Fruit fly (Drosophila melanogaster): ENCODE measurements around the gene TfIIEbeta.

The TfIIEbeta gene

dm6 chr3L:4269920-4270319 lies 16.9 kb upstream of the TfIIEbeta start (continued):
- peak; percentile 83 for TF ChIP-seq PHDP (tag; optimal IDR thresholded peaks at IDR 0.05)
- TF ChIP-seq H2.0 (GFP tag; IDR thresholded peaks at IDR 0.05) = peak; percentile 20; the same call in 1 of the 2 replicates
- peak; percentile 37 for TF ChIP-seq Med (GFP tag)
- peak; percentile 20; the same call in 1 of the 2 replicates for TF ChIP-seq CG31224 (GFP tag; IDR thresholded peaks at IDR 0.05)
- no peak for TF ChIP-seq pb (GFP tag; optimal IDR thresholded peaks at IDR 0.05)
- peak; percentile 56 for TF ChIP-seq CG5180 (GFP tag; optimal IDR thresholded peaks at IDR 0.05)
- no peak for TF ChIP-seq CG1647 (GFP tag; optimal IDR thresholded peaks at IDR 0.05)
- TF ChIP-seq sqz (GFP tag; optimal IDR thresholded peaks at IDR 0.05) = peak; percentile 44
- TF ChIP-seq ewg (GFP tag; optimal IDR thresholded peaks at IDR 0.05) = peak; percentile 46
- peak; percentile 74 for TF ChIP-seq stc (GFP tag; IDR thresholded peaks at IDR 0.05)
- TF ChIP-seq CG18619 (GFP tag; optimal IDR thresholded peaks at IDR 0.05) = peak; percentile 17
- TF ChIP-seq Blimp-1 (GFP tag; optimal IDR thresholded peaks at IDR 0.05) = peak; percentile 74
- peak; percentile 75 for TF ChIP-seq lbe (GFP tag; optimal IDR thresholded peaks at IDR 0.05)
- TF ChIP-seq ind (GFP tag; optimal IDR thresholded peaks at IDR 0.05) = peak; percentile 60
- TF ChIP-seq CG17361 (GFP tag; IDR thresholded peaks at IDR 0.05) = peak; percentile 86
- TF ChIP-seq stwl (tag; optimal IDR thresholded peaks at IDR 0.05) = no peak
- peak; percentile 79 for TF ChIP-seq Fer1 (GFP tag; optimal IDR thresholded peaks at IDR 0.05)
- no peak for TF ChIP-seq repo (GFP tag; optimal IDR thresholded peaks at IDR 0.05)
- TF ChIP-seq ara (GFP tag; IDR thresholded peaks at IDR 0.05) = peak; percentile 75
- TF ChIP-seq toy (GFP tag; IDR thresholded peaks at IDR 0.05) = no peak
- peak; percentile 57 for TF ChIP-seq CG9727 (GFP tag; optimal IDR thresholded peaks at IDR 0.05)
- no peak for TF ChIP-seq MESR4 (GFP tag; optimal IDR thresholded peaks at IDR 0.05)
- peak; percentile 15 for TF ChIP-seq MTF-1 (GFP tag; optimal IDR thresholded peaks at IDR 0.05; ENCODE audit: borderline replicate concordance)
- TF ChIP-seq scrt (GFP tag; optimal IDR thresholded peaks at IDR 0.05) = peak; percentile 58
- TF ChIP-seq Hand (GFP tag; optimal IDR thresholded peaks at IDR 0.05) = peak; percentile 35
- peak; percentile 49 for TF ChIP-seq CG6765 (GFP tag; optimal IDR thresholded peaks at IDR 0.05)
- TF ChIP-seq CG18011 (GFP tag; optimal IDR thresholded peaks at IDR 0.05) = peak; percentile 32
- peak; percentile 81 for TF ChIP-seq CG17359 (tag; optimal IDR thresholded peaks at IDR 0.05)
- 0 out of 3 replicates have a peak, but pooled peaks have one; percentile 28 for TF ChIP-seq CG11456 (GFP tag; IDR thresholded peaks at IDR 0.05)
- no peak for TF ChIP-seq ham (GFP tag; IDR thresholded peaks at IDR 0.05)
- TF ChIP-seq Dek (tag; optimal IDR thresholded peaks at IDR 0.05) = peak; percentile 50
- TF ChIP-seq ab (GFP tag; optimal IDR thresholded peaks at IDR 0.05) = no peak
- TF ChIP-seq CG17912 (GFP tag; optimal IDR thresholded peaks at IDR 0.05) = no peak
- TF ChIP-seq CG10543 (GFP tag; optimal IDR thresholded peaks at IDR 0.05) = peak; percentile 24
- peak; percentile 52 for TF ChIP-seq fd3F (GFP tag; optimal IDR thresholded peaks at IDR 0.05)
- peak in 1 of 2 experiments; percentile 69 for TF ChIP-seq Eip74EF (GFP tag; optimal IDR thresholded peaks at IDR 0.05)
- TF ChIP-seq Lhr (GFP tag; optimal IDR thresholded peaks at IDR 0.05) = peak; percentile 15
- TF ChIP-seq CG4328 (GFP tag; optimal IDR thresholded peaks at IDR 0.05) = peak; percentile 44
- peak; percentile 44 for TF ChIP-seq HmgZ (tag; optimal IDR thresholded peaks at IDR 0.05)
- no peak for TF ChIP-seq Mad (GFP tag; optimal IDR thresholded peaks at IDR 0.05)
- TF ChIP-seq E2f1 (GFP tag; IDR thresholded peaks at IDR 0.05) = peak; percentile 50
- peak; percentile 30; the same call in 1 of the 2 replicates for TF ChIP-seq CG4730 (GFP tag; IDR thresholded peaks at IDR 0.05)
- TF ChIP-seq Max (GFP tag; optimal IDR thresholded peaks at IDR 0.05) = peak; percentile 40
- TF ChIP-seq CG11695 (GFP tag; IDR thresholded peaks at IDR 0.05) = peak; percentile 78
- peak; percentile 81 for TF ChIP-seq CG8924 (tag; optimal IDR thresholded peaks at IDR 0.05)
- TF ChIP-seq BtbVII (GFP tag; optimal IDR thresholded peaks at IDR 0.05) = peak; percentile 73
- peak; percentile 66 for TF ChIP-seq lmd (GFP tag; IDR thresholded peaks at IDR 0.05)
- TF ChIP-seq Jarid2 (GFP tag; optimal IDR thresholded peaks at IDR 0.05) = peak; percentile 6
- TF ChIP-seq Ravus (GFP tag; IDR thresholded peaks at IDR 0.05) = no peak
- TF ChIP-seq bcd (GFP tag; optimal IDR thresholded peaks at IDR 0.05) = peak; percentile 71
